Worm (Caenorhabditis elegans) whole organism, L1 larva: ENCODE measurements around the gene set-20.
A peak's percentile ranks its signal among the peaks of the same experiment; 100 is the strongest.

Experiments used
- dpl-1 ChIP-seq, 3 experiments: fragments of 150-350 bp in 2 of 3; sonication (generic microtip) in 1 of 3; optimal IDR thresholded peaks; 2 replicates each; lab custom pipeline; 2014 to 2017; ENCODE audit warnings: missing biosample characterization in 3 of 3, missing genetic modification characterization in 3 of 3, missing genetic modification reagents in 3 of 3
- dsc-1 ChIP-seq: sonication (generic microtip); optimal IDR thresholded peaks from 2 replicates; lab custom pipeline; 2016; ENCODE audit warnings: mild to moderate bottlenecking, missing genetic modification characterization, missing compliant biosample characterization
- egl-27 ChIP-seq, 2 experiments: fragments of 150-350 bp in 1 of 2; sonication (generic microtip); optimal IDR thresholded peaks; 3 replicates each; lab custom pipeline; 2017 to 2018; ENCODE audit warnings: missing biosample characterization in 2 of 2, missing genetic modification characterization in 2 of 2, missing genetic modification reagents in 2 of 2
- jun-1 ChIP-seq: fragments of 150-350 bp; optimal IDR thresholded peaks from 2 replicates; lab custom pipeline; 2014; ENCODE audit warnings: missing biosample characterization, missing genetic modification reagents, missing genetic modification characterization
- lin-14 ChIP-seq: fragments of 200-800 bp; sonication (Bioruptor generic); optimal IDR thresholded peaks from 2 replicates; lab custom pipeline; 2018; ENCODE audit warnings: mild to moderate bottlenecking, missing genetic modification characterization, moderate library complexity, missing compliant biosample characterization
- nhr-19 ChIP-seq: fragments of 200-800 bp; sonication (Bioruptor generic); conservative IDR thresholded peaks from 2 replicates; pipeline ENCODE4 v1.3.6; 2022; ENCODE audit warnings: missing genetic modification characterization, missing compliant biosample characterization
- pqm-1 ChIP-seq: sonication (generic microtip); optimal IDR thresholded peaks from 3 replicates; lab custom pipeline; 2017; ENCODE audit warnings: missing biosample characterization, missing genetic modification characterization
- snpc-4 ChIP-seq: fragments of 150-350 bp; optimal IDR thresholded peaks from 2 replicates; lab custom pipeline; 2014; ENCODE audit warnings: missing biosample characterization, missing genetic modification characterization
- sox-4 ChIP-seq: sonication (generic microtip); optimal IDR thresholded peaks from 2 replicates; lab custom pipeline; 2016; ENCODE audit warnings: missing genetic modification characterization, missing compliant biosample characterization
- sptf-1 ChIP-seq: fragments of 150-350 bp; optimal IDR thresholded peaks from 2 replicates; lab custom pipeline; 2014; ENCODE audit warnings: missing biosample characterization, missing genetic modification characterization
- unc-62 ChIP-seq: fragments of 150-350 bp; optimal IDR thresholded peaks from 2 replicates; lab custom pipeline; 2014; ENCODE audit warnings: missing biosample characterization, missing genetic modification reagents, missing genetic modification characterization
- zip-4 ChIP-seq: fragments of 200-800 bp; sonication (Bioruptor generic); optimal IDR thresholded peaks from 2 replicates; lab custom pipeline; 2018; ENCODE audit warnings: mild to moderate bottlenecking, missing genetic modification characterization, moderate library complexity, missing compliant biosample characterization

ce11 chrX:5653813-5654212 lies 32.1 kb downstream of the set-20 start, which contains the start of gene T22B7.7:
- no peak for TF ChIP-seq nhr-19
- no peak for TF ChIP-seq pqm-1 (tag; lab: Kevin White, UChicago)
- TF ChIP-seq unc-62 (GFP tag; lab: Kevin White, UChicago) = no peak
- TF ChIP-seq jun-1 (tag; lab: Kevin White, UChicago) = no peak
- no peak for TF ChIP-seq zip-4 (GFP tag; lab: Kevin White, UChicago)
- no peak for TF ChIP-seq snpc-4 (tag; lab: Kevin White, UChicago)
- peak; percentile 21 for TF ChIP-seq lin-14 (GFP tag; lab: Kevin White, UChicago)
- no peak for TF ChIP-seq sptf-1 (tag; lab: Kevin White, UChicago)
- TF ChIP-seq dsc-1 (tag; lab: Kevin White, UChicago) = no peak
- no peak for TF ChIP-seq sox-4 (tag; lab: Kevin White, UChicago)
- TF ChIP-seq dpl-1 (GFP tag; optimal IDR thresholded peaks at IDR 0.05; lab: Kevin White, UChicago) = no peak
- no peak for TF ChIP-seq egl-27 (tag; optimal IDR thresholded peaks at IDR 0.05; lab: Kevin White, UChicago)
